Fruit fly (Drosophila melanogaster): Measurements from ENCODE around the gene RanBP3.

RanBP3 gene

dm6 chr3R:23725711-23726349 is 26.8 kb downstream of the RanBP3 start (continued):
- TF ChIP-seq NK7.1 (GFP tag; optimal IDR thresholded peaks at IDR 0.05) (no peak), Xrp1 (GFP tag; IDR thresholded peaks at IDR 0.05) (no peak), grau (tag; optimal IDR thresholded peaks at IDR 0.05) (no peak), HHEX (GFP tag; optimal IDR thresholded peaks at IDR 0.05) (no peak), lab (GFP tag; optimal IDR thresholded peaks at IDR 0.05) (peak; percentile 68), CG18262 (tag; optimal IDR thresholded peaks at IDR 0.05) (no peak), Bteb2 (GFP tag; optimal IDR thresholded peaks at IDR 0.05) (no peak), corto (GFP tag; optimal IDR thresholded peaks at IDR 0.05) (no peak), scrt (GFP tag; optimal IDR thresholded peaks at IDR 0.05) (peak; percentile 19), pita (GFP tag; optimal IDR thresholded peaks at IDR 0.05) (no peak), HLH4C (GFP tag; IDR thresholded peaks at IDR 0.05; ENCODE audit: partially characterized antibody) (no peak), rib (GFP tag; IDR thresholded peaks at IDR 0.05) (peak; percentile 67; the same call in 1 of the 2 replicates), dmrt99B (tag; optimal IDR thresholded peaks at IDR 0.05) (no peak), tap (tag; optimal IDR thresholded peaks at IDR 0.05) (no peak), Sry-β (GFP tag; optimal IDR thresholded peaks at IDR 0.05) (no peak), eyg (GFP tag; optimal IDR thresholded peaks at IDR 0.05) (no peak), btn (GFP tag; optimal IDR thresholded peaks at IDR 0.05) (no peak), CG14050 (GFP tag; IDR thresholded peaks at IDR 0.05) (no peak), CG10543 (GFP tag; optimal IDR thresholded peaks at IDR 0.05) (peak; percentile 86), NC2α (GFP tag; optimal IDR thresholded peaks at IDR 0.05) (no peak), CG6854 (GFP tag; optimal IDR thresholded peaks at IDR 0.05) (no peak), pzg (GFP tag; optimal IDR thresholded peaks at IDR 0.05) (no peak), sna (GFP tag; IDR thresholded peaks at IDR 0.05; ENCODE audit: partially characterized antibody) (no peak), Ptx1 (GFP tag; IDR thresholded peaks at IDR 0.05) (no peak), Doc3 (GFP tag; IDR thresholded peaks at IDR 0.05; ENCODE audit: partially characterized antibody) (no peak), sens (GFP tag) (peak; percentile 66), Usf (GFP tag; optimal IDR thresholded peaks at IDR 0.05) (no peak), CG1832 (GFP tag; optimal IDR thresholded peaks at IDR 0.05) (no peak), CG1792 (GFP tag; optimal IDR thresholded peaks at IDR 0.05) (no peak), CG8388 (GFP tag; optimal IDR thresholded peaks at IDR 0.05) (no peak), CG4404 (GFP tag; IDR thresholded peaks at IDR 0.05) (no peak), Tbp (GFP tag; optimal IDR thresholded peaks at IDR 0.05) (no peak), CG18619 (GFP tag; optimal IDR thresholded peaks at IDR 0.05) (peak; percentile 34), lmd (GFP tag; IDR thresholded peaks at IDR 0.05) (no peak), CG13123 (GFP tag; optimal IDR thresholded peaks at IDR 0.05) (no peak), cato (GFP tag; optimal IDR thresholded peaks at IDR 0.05; ENCODE audit: borderline replicate concordance) (no peak), gcm2 (GFP tag; optimal IDR thresholded peaks at IDR 0.05) (no peak), CG2199 (GFP tag; IDR thresholded peaks at IDR 0.05) (no peak), chm (GFP tag; IDR thresholded peaks at IDR 0.05) (no peak), Dad (GFP tag; optimal IDR thresholded peaks at IDR 0.05) (no peak), chinmo (GFP tag; IDR thresholded peaks at IDR 0.05; ENCODE audit: partially characterized antibody) (0 out of 4 replicates have a peak, but pooled peaks have one; percentile 32), org-1 (GFP tag; optimal IDR thresholded peaks at IDR 0.05) (peak; percentile 14), Hr39 (optimal IDR thresholded peaks at IDR 0.05) (no peak), disco-r (GFP tag; optimal IDR thresholded peaks at IDR 0.05) (no peak), Neu2 (GFP tag; optimal IDR thresholded peaks at IDR 0.05; ENCODE audit: borderline replicate concordance) (no peak), CG4282 (GFP tag; optimal IDR thresholded peaks at IDR 0.05) (no peak), CG18011 (GFP tag; optimal IDR thresholded peaks at IDR 0.05) (no peak), MESR4 (GFP tag; optimal IDR thresholded peaks at IDR 0.05) (no peak), z (GFP tag; IDR thresholded peaks at IDR 0.05) (no peak), oc (tag; optimal IDR thresholded peaks at IDR 0.05) (no peak), CG17612 (GFP tag; IDR thresholded peaks at IDR 0.05) (0 out of 2 replicates have a peak, but pooled peaks have one; percentile 7)
